Worm (Caenorhabditis elegans): ENCODE results near the gene tag-115.

- TF ChIP-seq him-1 (tag; optimal IDR thresholded peaks at IDR 0.05) (no peak), W03F9.2 (tag; optimal IDR thresholded peaks at IDR 0.05) (no peak), dao-5 (tag; optimal IDR thresholded peaks at IDR 0.05) (no peak)
Measured at ce11 chrIV:13188959-13189358, 50.3 kb downstream of the tag-115 start, which contains the start of gene F58D2.4.
